Fruit fly (Drosophila melanogaster): Measurements from ENCODE around the gene Oamb.

- TF ChIP-seq net (GFP tag; optimal IDR thresholded peaks at IDR 0.05) (no peak), fd85E (GFP tag; optimal IDR thresholded peaks at IDR 0.05) (no peak), Sox102F (GFP tag; optimal IDR thresholded peaks at IDR 0.05) (no peak), CG15336 (GFP tag; IDR thresholded peaks at IDR 0.05) (no peak), fd59A (GFP tag; optimal IDR thresholded peaks at IDR 0.05) (no peak), Sox15 (GFP tag; optimal IDR thresholded peaks at IDR 0.05) (no peak), cyc (GFP tag; optimal IDR thresholded peaks at IDR 0.05) (no peak), dsx (GFP tag; optimal IDR thresholded peaks at IDR 0.05; ENCODE audit: poor library complexity, severe bottlenecking) (no peak), Gug (GFP tag; IDR thresholded peaks at IDR 0.05) (no peak), OdsH (GFP tag; optimal IDR thresholded peaks at IDR 0.05) (no peak), Eip78C (GFP tag) (no peak), ss (GFP tag; optimal IDR thresholded peaks at IDR 0.05) (no peak), CG10669 (GFP tag; optimal IDR thresholded peaks at IDR 0.05) (no peak), achi (GFP tag; optimal IDR thresholded peaks at IDR 0.05) (no peak)
Observed at dm6 chr3R:20656649-20657048, 57.7 kb downstream of the Oamb start.

Data from whole organism, prepupa.